Worm (Caenorhabditis elegans): ENCODE measurements around the gene ZK402.1.

- no peak for TF ChIP-seq fkh-10 (GFP tag; optimal IDR thresholded peaks at IDR 0.05)
- TF ChIP-seq pros-1 (tag; optimal IDR thresholded peaks at IDR 0.05) = no peak
These were observed 12.8 kb downstream of the ZK402.1 start, which contains the start of the genes F19G12.4 and F19G12.8 for ce11 chrX:1416776-1417354.

Data from whole organism, late embryonic.